Worm (Caenorhabditis elegans) whole organism, young adult: Measurements from ENCODE around the gene sre-5.

Source experiments
- cebp-1 ChIP-seq, 2 experiments: fragments of 200-800 bp in 1 of 2; sonication (Bioruptor generic) in 1 of 2; sonication (generic microtip) in 1 of 2; IDR thresholded peaks in 1 of 2; optimal IDR thresholded peaks in 1 of 2; 2 replicates each; pipeline versions ENCODE4 v1.3.6 to Lab custom; 2017 to 2022; ENCODE audit warnings: missing compliant biosample characterization in 2 of 2, missing genetic modification characterization in 2 of 2, mild to moderate bottlenecking in 1 of 2, missing genetic modification reagents in 1 of 2, moderate library complexity in 1 of 2

The sre-5 gene

DNA sequence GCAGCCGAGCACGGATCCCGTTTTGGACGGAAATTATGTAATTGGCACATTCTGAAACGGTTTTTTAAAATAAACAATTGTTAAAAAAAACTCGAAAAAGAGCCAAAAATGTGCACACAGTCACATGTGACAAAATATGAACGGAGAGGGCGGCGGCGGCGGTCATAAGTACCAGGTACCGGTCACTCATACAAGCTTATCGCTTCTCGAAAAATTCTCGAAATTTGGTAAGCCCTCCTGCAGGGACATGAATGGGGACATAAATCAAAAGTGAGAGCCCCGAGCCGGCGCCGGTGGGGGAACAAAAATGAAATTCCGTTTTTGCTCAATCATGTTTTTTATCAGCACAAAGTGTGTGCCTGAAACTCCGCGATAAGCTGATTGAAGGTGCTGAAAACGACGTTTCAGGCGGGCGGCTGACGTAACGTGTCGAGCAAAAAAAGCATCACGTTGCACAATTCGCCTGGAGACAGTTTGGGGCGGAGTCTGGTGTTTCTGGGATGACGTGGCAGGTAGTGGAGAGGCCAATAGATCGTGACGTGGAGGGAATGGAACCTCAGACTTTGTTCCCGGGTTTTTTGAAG lies 48.1 kb downstream of the sre-5 start, which contains the start of gene ltah-1.2 (continued):
- TF ChIP-seq cebp-1 (GFP tag; IDR thresholded peaks at IDR 0.05; lab: Robert Waterston, UW) = no peak
- peak; percentile 57 for TF ChIP-seq cebp-1 (tag; optimal IDR thresholded peaks at IDR 0.05; lab: Kevin White, UChicago)
